Worm (Caenorhabditis elegans): ENCODE results near the gene zig-13.

DNA sequence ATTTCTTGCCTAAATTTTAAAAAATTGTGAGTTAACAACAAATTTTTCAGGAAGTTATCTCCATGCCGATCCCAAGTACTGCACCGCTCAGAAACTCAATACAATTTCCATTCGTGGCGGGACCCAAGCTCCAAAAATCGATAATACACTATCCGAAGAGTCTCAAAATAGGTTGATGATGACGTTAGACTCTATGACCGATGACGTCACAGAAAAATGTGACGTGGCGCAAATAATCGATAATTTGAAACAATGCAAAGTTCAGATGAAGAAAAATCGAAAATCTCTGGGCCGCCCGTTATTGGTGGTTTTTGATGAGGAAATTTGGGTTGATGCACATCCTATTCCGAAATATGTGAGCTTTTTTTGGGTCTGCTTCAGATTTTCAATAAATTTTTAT, 27.8 kb upstream of the zig-13 start:
- no peak for TF ChIP-seq hmg-4 (GFP tag; optimal IDR thresholded peaks at IDR 0.05)
- no peak for TF ChIP-seq ceh-36 (tag; optimal IDR thresholded peaks at IDR 0.05)
- TF ChIP-seq aly-1 (tag; optimal IDR thresholded peaks at IDR 0.05): no peak
- no peak for TF ChIP-seq B0310.2 (tag; optimal IDR thresholded peaks at IDR 0.05)

All from whole organism, early embryonic.